Fruit fly (Drosophila melanogaster): ENCODE results near the gene CG2972.

The CG2972 gene

DNA sequence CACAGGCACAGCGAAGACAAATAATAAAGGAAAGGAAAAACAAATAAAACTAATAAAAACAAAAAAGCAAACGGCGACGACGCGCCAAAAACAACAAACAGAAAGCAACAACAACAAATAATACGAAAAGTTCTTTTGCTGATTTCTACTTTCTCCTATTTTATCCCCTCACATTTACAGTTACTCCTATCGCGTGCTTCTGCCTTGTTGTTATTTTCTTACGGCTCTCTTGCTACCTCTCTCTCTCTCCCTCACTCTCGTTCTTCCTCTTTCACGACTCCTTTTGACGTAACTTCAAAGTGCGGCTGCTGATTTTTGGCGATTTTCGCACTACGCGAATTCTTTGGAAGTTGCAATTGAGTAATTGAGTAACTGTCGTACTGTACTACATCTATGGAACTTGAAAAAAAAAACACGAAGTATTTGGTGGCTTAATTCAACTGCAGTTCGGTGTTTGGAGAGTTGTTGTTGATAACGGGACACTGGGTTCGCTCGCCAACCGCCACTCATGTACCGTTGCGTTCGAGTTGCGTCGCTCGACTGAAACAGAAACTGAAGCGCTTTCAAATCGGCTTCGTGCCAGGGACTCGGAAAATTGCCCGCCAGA, 12.5 kb upstream of the CG2972 start, which contains the start of gene CG15312:
CG15312 (minus strand) TSS at position 544 of the 607 bp plus-strand sequence.
- TF ChIP-seq Vsx2 (GFP tag; optimal IDR thresholded peaks at IDR 0.05; ENCODE audit: partially characterized antibody) (no peak), dmrt93B (GFP tag; optimal IDR thresholded peaks at IDR 0.05) (no peak), foxo (GFP tag; optimal IDR thresholded peaks at IDR 0.05) (no peak), jim (GFP tag; optimal IDR thresholded peaks at IDR 0.05) (no peak), Rel (GFP tag; optimal IDR thresholded peaks at IDR 0.05) (no peak), Rel (tag; optimal IDR thresholded peaks at IDR 0.05) (no peak), pan (optimal IDR thresholded peaks at IDR 0.05) (no peak), br (GFP tag; optimal IDR thresholded peaks at IDR 0.05) (no peak), Myc (optimal IDR thresholded peaks at IDR 0.05) (no peak), Dfd (GFP tag; optimal IDR thresholded peaks at IDR 0.05) (no peak), Abd-B (GFP tag; optimal IDR thresholded peaks at IDR 0.05) (no peak), CG9705 (GFP tag; optimal IDR thresholded peaks at IDR 0.05) (no peak), Hr83 (GFP tag; optimal IDR thresholded peaks at IDR 0.05; ENCODE audit: poor library complexity, severe bottlenecking) (no peak), lola (GFP tag; optimal IDR thresholded peaks at IDR 0.05) (no peak), Hnf4 (GFP tag; optimal IDR thresholded peaks at IDR 0.05) (no peak), rgr (GFP tag; optimal IDR thresholded peaks at IDR 0.05) (no peak), CG32264 (GFP tag; optimal IDR thresholded peaks at IDR 0.05) (no peak)

- no peak for TF ChIP-seq sv (GFP tag; optimal IDR thresholded peaks at IDR 0.05)
- no peak for TF ChIP-seq tai (GFP tag; optimal IDR thresholded peaks at IDR 0.05)
- TF ChIP-seq N (GFP tag; optimal IDR thresholded peaks at IDR 0.05) = no peak
- no peak for TF ChIP-seq Myc (optimal IDR thresholded peaks at IDR 0.05)
- no peak for TF ChIP-seq Dfd (GFP tag; optimal IDR thresholded peaks at IDR 0.05)
- no peak for TF ChIP-seq sage (GFP tag; optimal IDR thresholded peaks at IDR 0.05)
- TF ChIP-seq Abd-B (GFP tag; optimal IDR thresholded peaks at IDR 0.05) = no peak
- no peak for TF ChIP-seq dsf (GFP tag; optimal IDR thresholded peaks at IDR 0.05; ENCODE audit: borderline replicate concordance)
Observed at dm6 chrX:10071516-10071915, 11.4 kb upstream of the CG2972 start.

dm6 chrX:10082185-10082949, 587 bp upstream of the CG2972 start, which contains the start of gene ZAP3:
ZAP3 (minus strand) TSS chrX:10082492.
- TF ChIP-seq brk (GFP tag; optimal IDR thresholded peaks at IDR 0.05) (no peak), dsf (GFP tag; optimal IDR thresholded peaks at IDR 0.05; ENCODE audit: borderline replicate concordance) (no peak), HLH106 (tag; optimal IDR thresholded peaks at IDR 0.05) (no peak), CG32264 (GFP tag; optimal IDR thresholded peaks at IDR 0.05) (no peak), ey (GFP tag; optimal IDR thresholded peaks at IDR 0.05) (no peak), CG9705 (GFP tag; optimal IDR thresholded peaks at IDR 0.05) (no peak), Vsx2 (GFP tag; optimal IDR thresholded peaks at IDR 0.05; ENCODE audit: partially characterized antibody) (no peak), pan (optimal IDR thresholded peaks at IDR 0.05) (no peak)

DNA sequence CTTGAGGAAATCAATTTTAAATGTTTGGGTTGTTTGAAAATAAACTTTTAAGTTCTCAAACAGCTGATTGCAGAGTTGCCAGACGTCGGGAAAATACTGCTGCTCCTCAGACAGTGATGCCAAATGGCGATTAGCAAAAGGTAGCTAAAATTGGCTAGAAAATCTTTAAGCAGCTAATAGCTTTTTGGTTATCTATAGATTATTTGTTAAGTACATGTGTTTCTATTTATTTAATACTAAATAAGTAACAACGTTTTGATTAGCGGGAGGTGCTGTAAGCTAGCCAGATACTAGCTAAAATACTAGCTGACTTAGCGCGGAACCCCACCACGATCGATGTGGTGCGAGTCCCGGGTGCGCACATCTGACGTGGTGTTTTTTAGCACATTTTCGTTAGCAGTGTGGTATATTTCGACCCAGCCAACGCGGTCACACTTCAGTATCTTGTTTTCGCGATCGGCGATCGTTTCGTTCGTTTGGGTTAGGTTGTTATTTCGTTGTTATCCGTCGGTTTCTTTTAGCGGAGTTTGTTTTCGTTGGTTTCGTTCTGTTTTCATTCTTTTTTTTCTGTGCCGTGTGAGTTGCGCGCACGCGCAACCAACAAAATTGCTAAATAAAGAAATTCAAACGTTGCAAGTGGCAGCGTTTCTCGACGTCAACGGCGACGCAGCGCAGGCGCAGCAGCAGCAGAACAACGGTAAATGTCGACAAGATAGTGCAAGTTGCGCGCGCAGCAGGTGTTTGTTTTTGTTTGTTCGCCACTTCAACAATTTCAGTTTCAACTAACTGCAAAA, 3.3 kb downstream of the CG2972 start, which contains the start of the genes Naxe and RhoU:
Naxe (minus strand) TSS at position 77 of the 794 bp plus-strand sequence.
RhoU (plus strand) TSS at position 433 of the 794 bp plus-strand sequence.
- TF ChIP-seq N (GFP tag; optimal IDR thresholded peaks at IDR 0.05) = no peak
- TF ChIP-seq Dif (GFP tag; optimal IDR thresholded peaks at IDR 0.05; ENCODE audit: partially characterized antibody) = peak; percentile 18
- peak; percentile 64 for TF ChIP-seq woc (GFP tag; optimal IDR thresholded peaks at IDR 0.05)
- TF ChIP-seq Vsx2 (GFP tag; optimal IDR thresholded peaks at IDR 0.05; ENCODE audit: partially characterized antibody) = no peak
- TF ChIP-seq Sp1 (GFP tag; optimal IDR thresholded peaks at IDR 0.05) = peak; percentile 35
- no peak for TF ChIP-seq tai (GFP tag; optimal IDR thresholded peaks at IDR 0.05)
- TF ChIP-seq lola (GFP tag; optimal IDR thresholded peaks at IDR 0.05) = no peak
- peak; percentile 48 for TF ChIP-seq HLH106 (tag; optimal IDR thresholded peaks at IDR 0.05)
- TF ChIP-seq Abd-B (GFP tag; optimal IDR thresholded peaks at IDR 0.05) = no peak
- TF ChIP-seq CrebA (GFP tag; optimal IDR thresholded peaks at IDR 0.05; ENCODE audit: borderline replicate concordance) = no peak
- peak; percentile 51 for TF ChIP-seq fru (GFP tag; optimal IDR thresholded peaks at IDR 0.05)
- TF ChIP-seq dmrt93B (GFP tag; optimal IDR thresholded peaks at IDR 0.05) = no peak
- TF ChIP-seq Jra (GFP tag; optimal IDR thresholded peaks at IDR 0.05) = no peak
- TF ChIP-seq CG32264 (GFP tag; optimal IDR thresholded peaks at IDR 0.05) = no peak
- TF ChIP-seq Mio (GFP tag; optimal IDR thresholded peaks at IDR 0.05) = no peak
- no peak for TF ChIP-seq rgr (GFP tag; optimal IDR thresholded peaks at IDR 0.05)
- TF ChIP-seq ey (GFP tag; optimal IDR thresholded peaks at IDR 0.05) = peak; percentile 24
- no peak for TF ChIP-seq Rel (GFP tag; optimal IDR thresholded peaks at IDR 0.05)
- peak; percentile 38 for TF ChIP-seq Rel (tag; optimal IDR thresholded peaks at IDR 0.05)
- peak; percentile 38 for TF ChIP-seq h (GFP tag; optimal IDR thresholded peaks at IDR 0.05)
- no peak for TF ChIP-seq sage (GFP tag; optimal IDR thresholded peaks at IDR 0.05)
- peak; percentile 0 for TF ChIP-seq br (GFP tag; optimal IDR thresholded peaks at IDR 0.05)
- TF ChIP-seq CG9705 (GFP tag; optimal IDR thresholded peaks at IDR 0.05) = peak; percentile 14
- TF ChIP-seq brk (GFP tag; optimal IDR thresholded peaks at IDR 0.05) = no peak
- TF ChIP-seq sv (GFP tag; optimal IDR thresholded peaks at IDR 0.05) = peak; percentile 44
- no peak for TF ChIP-seq pan (optimal IDR thresholded peaks at IDR 0.05)
- peak; percentile 95 for TF ChIP-seq Myc (optimal IDR thresholded peaks at IDR 0.05)
- TF ChIP-seq Hr83 (GFP tag; optimal IDR thresholded peaks at IDR 0.05; ENCODE audit: poor library complexity, severe bottlenecking) = no peak
- TF ChIP-seq OdsH (GFP tag; optimal IDR thresholded peaks at IDR 0.05) = no peak
- no peak for TF ChIP-seq jim (GFP tag; optimal IDR thresholded peaks at IDR 0.05)
- no peak for TF ChIP-seq GATAd (GFP tag; optimal IDR thresholded peaks at IDR 0.05)
- TF ChIP-seq foxo (GFP tag; optimal IDR thresholded peaks at IDR 0.05) = peak in 1 of 2 experiments; percentile 63
- no peak for TF ChIP-seq psq (GFP tag; optimal IDR thresholded peaks at IDR 0.05)
